Fruit fly (Drosophila melanogaster) whole organism: ENCODE measurements around the gene mon2.

Experiments
- CG8478 ChIP-seq: fragments of >200 bp; optimal IDR thresholded peaks from 2 replicates; lab custom pipeline; 2018; ENCODE audit warnings: inconsistent platforms
- pan ChIP-seq: fragments of >200 bp; optimal IDR thresholded peaks from 2 replicates; lab custom pipeline; 2017
- psq ChIP-seq: fragments of >200 bp; optimal IDR thresholded peaks from 2 replicates; lab custom pipeline; 2017
- usp ChIP-seq: fragments of >200 bp; optimal IDR thresholded peaks from 2 replicates; lab custom pipeline; 2017; ENCODE audit warnings: missing biosample characterization, missing genetic modification characterization, mixed read lengths

DNA sequence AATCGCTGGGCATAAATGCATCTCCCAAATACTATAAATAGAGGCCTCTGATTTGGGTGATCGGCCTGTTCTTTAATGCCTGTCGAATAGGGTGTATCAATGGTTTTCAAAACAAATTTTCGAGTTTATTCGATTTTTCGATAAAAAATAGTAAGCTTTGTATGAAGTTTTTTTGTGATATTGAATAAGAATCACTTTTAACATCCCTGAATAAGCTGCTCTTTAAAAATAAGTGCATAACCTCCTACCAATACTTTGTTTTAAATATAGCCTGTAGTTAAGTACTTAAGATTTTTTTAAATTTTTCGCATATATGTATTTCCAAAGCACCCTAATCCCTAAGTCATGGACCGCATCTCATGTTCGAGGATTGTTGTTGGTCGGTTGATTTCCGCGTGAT, 43.2 kb downstream of the mon2 start:
- no peak for TF ChIP-seq usp (GFP tag; lab: Kevin White, UChicago)
- TF ChIP-seq psq: no peak
- TF ChIP-seq CG8478 (lab: Kevin White, UChicago): no peak
- no peak for TF ChIP-seq pan (lab: Kevin White, UChicago)
